Worm (Caenorhabditis elegans) whole organism, L3 larva: ENCODE measurements around the gene idpc-2.

ENCODE experiments used
- ZK546.5 ChIP-seq: sonication (generic microtip); optimal IDR thresholded peaks from 2 replicates; lab custom pipeline; 2017; ENCODE audit warnings: missing biosample characterization, missing genetic modification characterization
- aly-2 ChIP-seq: fragments of 150-350 bp; optimal IDR thresholded peaks from 2 replicates; lab custom pipeline; 2014; ENCODE audit warnings: missing biosample characterization, missing genetic modification characterization
- elt-1 ChIP-seq: fragments of 150-350 bp; optimal IDR thresholded peaks from 2 replicates; lab custom pipeline; 2014; ENCODE audit warnings: missing biosample characterization, missing genetic modification characterization
- fkh-10 ChIP-seq: sonication (generic microtip); optimal IDR thresholded peaks from 2 replicates; lab custom pipeline; 2017; ENCODE audit warnings: missing biosample characterization, missing genetic modification reagents, missing genetic modification characterization
- fos-1 ChIP-seq: fragments of 150-350 bp; optimal IDR thresholded peaks from 2 replicates; lab custom pipeline; 2014; ENCODE audit warnings: missing biosample characterization, missing genetic modification characterization
- jun-1 ChIP-seq: fragments of 150-350 bp; optimal IDR thresholded peaks from 2 replicates; lab custom pipeline; 2014; ENCODE audit warnings: missing biosample characterization, missing genetic modification reagents, missing genetic modification characterization
- lin-15B ChIP-seq: fragments of 150-350 bp; optimal IDR thresholded peaks from 2 replicates; lab custom pipeline; 2014; ENCODE audit warnings: missing biosample characterization, missing genetic modification characterization
- mdl-1 ChIP-seq: fragments of 150-350 bp; optimal IDR thresholded peaks from 2 replicates; lab custom pipeline; 2014; ENCODE audit warnings: missing biosample characterization, missing genetic modification characterization
- nhr-28 ChIP-seq: fragments of 150-350 bp; optimal IDR thresholded peaks from 2 replicates; lab custom pipeline; 2014; ENCODE audit warnings: missing biosample characterization, missing genetic modification characterization
- sea-2 ChIP-seq: fragments of 150-350 bp; sonication (generic microtip); optimal IDR thresholded peaks from 4 replicates; lab custom pipeline; 2014; ENCODE audit warnings: missing biosample characterization, missing genetic modification reagents, missing genetic modification characterization
- skn-1 ChIP-seq: fragments of 150-350 bp; optimal IDR thresholded peaks from 2 replicates; lab custom pipeline; 2014; ENCODE audit warnings: missing biosample characterization, missing genetic modification characterization
- snpc-4 ChIP-seq: fragments of 150-350 bp; optimal IDR thresholded peaks from 2 replicates; lab custom pipeline; 2014; ENCODE audit warnings: missing biosample characterization, missing genetic modification characterization
- unc-39 ChIP-seq: sonication (generic microtip); optimal IDR thresholded peaks from 4 replicates; lab custom pipeline; 2017; ENCODE audit warnings: missing biosample characterization, missing genetic modification characterization
- ztf-4 ChIP-seq: fragments of 150-350 bp; optimal IDR thresholded peaks from 2 replicates; lab custom pipeline; 2014; ENCODE audit warnings: missing biosample characterization, missing genetic modification characterization

DNA sequence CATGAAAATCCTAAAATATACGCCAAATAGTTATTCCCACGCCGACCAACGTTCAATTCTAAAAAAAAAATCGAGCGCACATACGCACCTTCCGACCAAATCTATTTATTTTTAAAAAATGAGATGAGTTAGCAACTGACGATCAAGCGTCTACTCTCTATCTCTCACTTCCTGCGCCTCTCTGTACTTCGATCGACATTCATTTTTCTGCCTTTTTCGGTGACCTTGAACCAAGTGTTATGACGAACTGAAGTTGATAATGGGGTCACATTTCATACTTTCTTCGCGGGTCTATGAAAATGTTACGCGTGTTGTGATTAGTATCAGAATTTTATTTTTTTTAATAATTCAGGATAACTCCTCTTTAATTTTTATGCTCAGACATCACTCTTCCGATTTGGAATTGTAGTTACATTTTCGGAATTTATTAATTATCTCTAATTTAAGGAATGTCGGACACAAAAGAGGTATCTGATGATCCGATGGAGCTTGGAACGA lies 13.7 kb downstream of the idpc-2 start, which contains the start of gene smk-1:
- TF ChIP-seq lin-15B (tag; lab: Kevin White, UChicago) (no peak), ZK546.5 (no peak), snpc-4 (tag; lab: Kevin White, UChicago) (no peak), sea-2 (GFP tag; lab: Kevin White, UChicago) (no peak), nhr-28 (tag; lab: Kevin White, UChicago) (no peak), fkh-10 (no peak), elt-1 (no peak), skn-1 (tag; lab: Kevin White, UChicago) (no peak), ztf-4 (tag; lab: Kevin White, UChicago) (no peak), jun-1 (tag; lab: Kevin White, UChicago) (no peak), mdl-1 (no peak), unc-39 (tag; lab: Kevin White, UChicago) (no peak), aly-2 (no peak), fos-1 (no peak)
